Worm (Caenorhabditis elegans) whole organism, late embryonic: Measurements from ENCODE around the gene kin-36.

Source experiments
- C08G9.2 ChIP-seq: sonication (generic microtip); optimal IDR thresholded peaks from 2 replicates; lab custom pipeline; 2016; ENCODE audit warnings: mild to moderate bottlenecking, missing genetic modification characterization, moderate library complexity, missing compliant biosample characterization
- F13H6.1 ChIP-seq: sonication (generic microtip); optimal IDR thresholded peaks from 2 replicates; lab custom pipeline; 2016; ENCODE audit warnings: missing genetic modification characterization, missing compliant biosample characterization
- K09A11.1 ChIP-seq: sonication (generic microtip); optimal IDR thresholded peaks from 2 replicates; lab custom pipeline; 2017; ENCODE audit warnings: antibody characterized with exemption, mild to moderate bottlenecking, missing genetic modification characterization, missing compliant biosample characterization; ENCODE audit not compliant: insufficient read depth
- T23F11.4 ChIP-seq: fragments of 200-800 bp; sonication (Bioruptor generic); optimal IDR thresholded peaks from 2 replicates; lab custom pipeline; 2018; ENCODE audit warnings: mild to moderate bottlenecking, missing genetic modification characterization, missing compliant biosample characterization
- ahr-1 ChIP-seq: sonication (generic microtip); optimal IDR thresholded peaks from 2 replicates; lab custom pipeline; 2016; ENCODE audit warnings: missing genetic modification characterization, missing compliant biosample characterization
- ama-1 ChIP-seq: fragments of 150-350 bp; optimal IDR thresholded peaks from 2 replicates; lab custom pipeline; 2014
- ceh-14 ChIP-seq: sonication (generic microtip); optimal IDR thresholded peaks from 2 replicates; lab custom pipeline; 2016; ENCODE audit warnings: missing genotype, missing genetic modification characterization, missing compliant biosample characterization
- ceh-18 ChIP-seq: sonication (generic microtip); optimal IDR thresholded peaks from 2 replicates; lab custom pipeline; 2016; ENCODE audit warnings: missing genetic modification characterization, missing compliant biosample characterization
- ceh-19 ChIP-seq: fragments of 200-800 bp; sonication (Bioruptor generic); optimal IDR thresholded peaks from 2 replicates; lab custom pipeline; 2018; ENCODE audit warnings: mild to moderate bottlenecking, missing genetic modification characterization, missing compliant biosample characterization
- ceh-2 ChIP-seq: sonication (generic microtip); optimal IDR thresholded peaks from 2 replicates; lab custom pipeline; 2016; ENCODE audit warnings: missing genotype, missing genetic modification characterization, missing compliant biosample characterization
- ceh-22 ChIP-seq: sonication (generic microtip); optimal IDR thresholded peaks from 2 replicates; lab custom pipeline; 2017; ENCODE audit warnings: missing biosample characterization, missing genetic modification characterization
- ceh-30 ChIP-seq: fragments of 150-350 bp; optimal IDR thresholded peaks from 2 replicates; lab custom pipeline; 2014; ENCODE audit warnings: missing biosample characterization, missing genetic modification characterization
- ceh-34 ChIP-seq: sonication (generic microtip); optimal IDR thresholded peaks from 2 replicates; lab custom pipeline; 2016; ENCODE audit warnings: mild to moderate bottlenecking, missing genetic modification characterization, missing compliant biosample characterization
- ceh-45 ChIP-seq: fragments of 200-800 bp; sonication (Bioruptor generic); IDR thresholded peaks from 2 replicates; pipeline ENCODE4 v1.3.6; 2022; ENCODE audit warnings: missing genetic modification reagents, missing genetic modification characterization, missing compliant biosample characterization
- ceh-48 ChIP-seq: sonication (generic microtip); optimal IDR thresholded peaks from 2 replicates; lab custom pipeline; 2016; ENCODE audit warnings: missing genetic modification characterization, inconsistent platforms, missing compliant biosample characterization
- ceh-6 ChIP-seq: fragments of 200-800 bp; sonication (Bioruptor generic); optimal IDR thresholded peaks from 2 replicates; lab custom pipeline; 2018; ENCODE audit warnings: mild to moderate bottlenecking, missing genetic modification characterization, missing compliant biosample characterization
- che-1 ChIP-seq: sonication (generic microtip); optimal IDR thresholded peaks from 2 replicates; lab custom pipeline; 2016; ENCODE audit warnings: mild to moderate bottlenecking, missing genetic modification characterization, missing compliant biosample characterization
- dmd-4 ChIP-seq: sonication (generic microtip); optimal IDR thresholded peaks from 2 replicates; lab custom pipeline; 2016; ENCODE audit warnings: borderline replicate concordance, missing genetic modification characterization, missing compliant biosample characterization
- dve-1 ChIP-seq: sonication (generic microtip); optimal IDR thresholded peaks from 2 replicates; lab custom pipeline; 2017; ENCODE audit warnings: antibody characterized with exemption, mild to moderate bottlenecking, missing genetic modification characterization, missing compliant biosample characterization
- ets-4 ChIP-seq: sonication (generic microtip); optimal IDR thresholded peaks from 2 replicates; lab custom pipeline; 2016; ENCODE audit warnings: missing genetic modification characterization, missing compliant biosample characterization
- eyg-1 ChIP-seq: sonication (generic microtip); optimal IDR thresholded peaks from 2 replicates; lab custom pipeline; 2016; ENCODE audit warnings: missing genotype, missing genetic modification characterization, missing compliant biosample characterization
- fax-1 ChIP-seq: sonication (generic microtip); optimal IDR thresholded peaks from 2 replicates; lab custom pipeline; 2016; ENCODE audit warnings: missing genotype, missing genetic modification characterization, missing compliant biosample characterization
- fkh-10 ChIP-seq: fragments of 150-350 bp; optimal IDR thresholded peaks from 2 replicates; lab custom pipeline; 2014; ENCODE audit warnings: missing biosample characterization, missing genetic modification reagents, missing genetic modification characterization
- fkh-6 ChIP-seq: sonication (generic microtip); optimal IDR thresholded peaks from 2 replicates; lab custom pipeline; 2016; ENCODE audit warnings: missing genetic modification characterization, missing compliant biosample characterization
- gmeb-2 ChIP-seq: sonication (generic microtip); optimal IDR thresholded peaks from 2 replicates; lab custom pipeline; 2016; ENCODE audit warnings: missing genetic modification characterization, inconsistent platforms, missing compliant biosample characterization
- hlh-15 ChIP-seq: sonication (generic microtip); optimal IDR thresholded peaks from 2 replicates; lab custom pipeline; 2016; ENCODE audit warnings: missing genetic modification characterization, missing compliant biosample characterization
- hlh-30 ChIP-seq: sonication (generic microtip); optimal IDR thresholded peaks from 2 replicates; lab custom pipeline; 2017; ENCODE audit warnings: antibody characterized with exemption, missing genetic modification characterization, missing compliant biosample characterization; ENCODE audit not compliant: insufficient read depth
- hlh-6 ChIP-seq: sonication (generic microtip); optimal IDR thresholded peaks from 2 replicates; lab custom pipeline; 2016; ENCODE audit warnings: missing genotype, missing genetic modification characterization, missing compliant biosample characterization
- hlh-8 ChIP-seq: sonication (generic microtip); optimal IDR thresholded peaks from 2 replicates; lab custom pipeline; 2016; ENCODE audit warnings: missing genotype, missing genetic modification characterization, missing compliant biosample characterization
- lim-6 ChIP-seq: sonication (generic microtip); optimal IDR thresholded peaks from 2 replicates; lab custom pipeline; 2016; ENCODE audit warnings: missing genetic modification characterization, missing compliant biosample characterization
- mec-3 ChIP-seq: sonication (generic microtip); optimal IDR thresholded peaks from 2 replicates; lab custom pipeline; 2016; ENCODE audit warnings: borderline replicate concordance, missing genetic modification characterization, missing compliant biosample characterization
- nhr-11 ChIP-seq: fragments of 150-350 bp; optimal IDR thresholded peaks from 2 replicates; lab custom pipeline; 2014; ENCODE audit warnings: missing biosample characterization, missing genetic modification characterization
- odd-2 ChIP-seq: sonication (generic microtip); optimal IDR thresholded peaks from 2 replicates; lab custom pipeline; 2017; ENCODE audit warnings: antibody characterized with exemption, mild to moderate bottlenecking, missing genetic modification characterization, missing compliant biosample characterization
- pag-3 ChIP-seq: sonication (generic microtip); optimal IDR thresholded peaks from 2 replicates; lab custom pipeline; 2016; ENCODE audit warnings: missing compliant biosample characterization, missing genetic modification characterization, borderline replicate concordance
- pat-9 ChIP-seq: fragments of 200-800 bp; sonication (Bioruptor generic); optimal IDR thresholded peaks from 2 replicates; lab custom pipeline; 2018; ENCODE audit warnings: mild to moderate bottlenecking, missing genetic modification characterization, moderate library complexity, missing compliant biosample characterization
- pax-1 ChIP-seq: fragments of 150-350 bp; optimal IDR thresholded peaks from 2 replicates; lab custom pipeline; 2014; ENCODE audit warnings: missing biosample characterization, missing genetic modification characterization
- pha-2 ChIP-seq: sonication (generic microtip); optimal IDR thresholded peaks from 2 replicates; lab custom pipeline; 2017; ENCODE audit warnings: mild to moderate bottlenecking, missing genetic modification characterization, missing compliant biosample characterization
- pha-4 ChIP-seq: fragments of 150-350 bp; optimal IDR thresholded peaks from 2 replicates; lab custom pipeline; 2018; ENCODE audit warnings: missing biosample characterization, missing genetic modification reagents, missing genetic modification characterization
- pqm-1 ChIP-seq: sonication (generic microtip); optimal IDR thresholded peaks from 2 replicates; lab custom pipeline; 2016; ENCODE audit warnings: missing genetic modification characterization, missing compliant biosample characterization
- pros-1 ChIP-seq: fragments of 150-350 bp; optimal IDR thresholded peaks from 2 replicates; lab custom pipeline; 2014; ENCODE audit warnings: missing biosample characterization, missing genetic modification reagents, missing genetic modification characterization
- ref-2 ChIP-seq: sonication (generic microtip); optimal IDR thresholded peaks from 2 replicates; lab custom pipeline; 2016; ENCODE audit warnings: missing genetic modification characterization, missing compliant biosample characterization
- sdc-2 ChIP-seq: sonication (generic microtip); optimal IDR thresholded peaks from 2 replicates; lab custom pipeline; 2016; ENCODE audit warnings: missing genotype, missing genetic modification characterization, missing compliant biosample characterization
- sox-2 ChIP-seq: fragments of 200-800 bp; sonication (Bioruptor generic); IDR thresholded peaks from 2 replicates; pipeline ENCODE4 v1.3.6; 2022; ENCODE audit warnings: missing genetic modification reagents, missing genetic modification characterization, missing compliant biosample characterization
- sox-4 ChIP-seq: sonication (generic microtip); optimal IDR thresholded peaks from 2 replicates; lab custom pipeline; 2017; ENCODE audit warnings: mild to moderate bottlenecking, missing genetic modification characterization, inconsistent platforms, missing compliant biosample characterization
- syd-9 ChIP-seq: sonication (generic microtip); optimal IDR thresholded peaks from 2 replicates; lab custom pipeline; 2016; ENCODE audit warnings: mild to moderate bottlenecking, missing genetic modification characterization, moderate library complexity, missing compliant biosample characterization
- tbx-2 ChIP-seq: sonication (generic microtip); optimal IDR thresholded peaks from 2 replicates; lab custom pipeline; 2016; ENCODE audit warnings: missing genetic modification characterization, missing compliant biosample characterization
- tbx-7 ChIP-seq: sonication (generic microtip); optimal IDR thresholded peaks from 2 replicates; lab custom pipeline; 2016; ENCODE audit warnings: missing genotype, missing genetic modification characterization, missing compliant biosample characterization
- ttx-3 ChIP-seq: sonication (generic microtip); optimal IDR thresholded peaks from 2 replicates; lab custom pipeline; 2016; ENCODE audit warnings: missing genetic modification reagents, missing genetic modification characterization, missing compliant biosample characterization
- unc-3 ChIP-seq, 2 experiments: fragments of 200-800 bp in 1 of 2; sonication (Bioruptor generic) in 1 of 2; sonication (generic microtip) in 1 of 2; conservative IDR thresholded peaks in 1 of 2; optimal IDR thresholded peaks in 1 of 2; 2 replicates each; pipeline versions ENCODE4 v1.3.6 to Lab custom; 2016 to 2022; ENCODE audit warnings: missing compliant biosample characterization in 2 of 2, missing genetic modification characterization in 2 of 2, missing genetic modification reagents in 1 of 2
- unc-42 ChIP-seq: sonication (generic microtip); optimal IDR thresholded peaks from 2 replicates; lab custom pipeline; 2016; ENCODE audit warnings: missing genotype, missing genetic modification characterization, missing compliant biosample characterization
- unc-55 ChIP-seq: sonication (generic microtip); optimal IDR thresholded peaks from 2 replicates; lab custom pipeline; 2017; ENCODE audit warnings: missing biosample characterization, missing genetic modification reagents, missing genetic modification characterization
- unc-86 ChIP-seq: sonication (generic microtip); optimal IDR thresholded peaks from 2 replicates; lab custom pipeline; 2016; ENCODE audit warnings: missing genetic modification characterization, missing compliant biosample characterization
- zip-5 ChIP-seq: sonication (generic microtip); optimal IDR thresholded peaks from 2 replicates; lab custom pipeline; 2016; ENCODE audit warnings: missing genetic modification characterization, missing compliant biosample characterization
- ztf-16 ChIP-seq: sonication (generic microtip); optimal IDR thresholded peaks from 2 replicates; lab custom pipeline; 2017; ENCODE audit warnings: missing genetic modification characterization, missing compliant biosample characterization

Gene kin-36

ce11 chrIV:4712376-4712775 is 33.6 kb downstream of the kin-36 start, which contains the start of gene yars-2:
TSS of gene yars-2 (minus strand) at chrIV:4712624.
- no peak for TF ChIP-seq ahr-1 (tag; lab: Kevin White, UChicago)
- TF ChIP-seq unc-42 (tag; lab: Kevin White, UChicago): no peak
- peak; percentile 63 for TF ChIP-seq C08G9.2 (tag; lab: Kevin White, UChicago)
- TF ChIP-seq ceh-34: no peak
- no peak for TF ChIP-seq che-1
- no peak for TF ChIP-seq sox-2
- TF ChIP-seq hlh-6 (tag; lab: Kevin White, UChicago): no peak
- TF ChIP-seq dve-1 (tag; lab: Kevin White, UChicago): no peak
- peak; percentile 73 for TF ChIP-seq tbx-2 (tag; lab: Kevin White, UChicago)
- no peak for TF ChIP-seq pha-4 (tag; lab: Kevin White, UChicago)
- no peak for TF ChIP-seq pha-2 (tag; lab: Kevin White, UChicago)
- TF ChIP-seq hlh-30: no peak
- TF ChIP-seq syd-9 (tag; lab: Kevin White, UChicago): no peak
- TF ChIP-seq ceh-18 (tag; lab: Kevin White, UChicago): no peak
- TF ChIP-seq mec-3 (tag; lab: Kevin White, UChicago): no peak
- no peak for TF ChIP-seq ztf-16 (tag; lab: Kevin White, UChicago)
- peak; percentile 27 for TF ChIP-seq fax-1
- TF ChIP-seq sox-4 (tag; lab: Kevin White, UChicago): no peak
- no peak for TF ChIP-seq unc-55 (GFP tag; lab: Kevin White, UChicago)
- no peak for TF ChIP-seq ceh-6 (GFP tag; lab: Kevin White, UChicago)
- TF ChIP-seq ama-1 (lab: Kevin White, UChicago): no peak
- peak; percentile 33 for TF ChIP-seq ref-2 (tag; lab: Kevin White, UChicago)
- no peak for TF ChIP-seq gmeb-2 (tag; lab: Kevin White, UChicago)
- no peak for TF ChIP-seq ceh-19 (GFP tag; lab: Kevin White, UChicago)
- no peak for TF ChIP-seq odd-2 (tag; lab: Kevin White, UChicago)
- no peak for TF ChIP-seq dmd-4 (tag; lab: Kevin White, UChicago)
- no peak for TF ChIP-seq K09A11.1 (tag; lab: Kevin White, UChicago)
- no peak for TF ChIP-seq lim-6 (tag; lab: Kevin White, UChicago)
- no peak for TF ChIP-seq fkh-6 (tag; lab: Kevin White, UChicago)
- TF ChIP-seq hlh-15 (tag; lab: Kevin White, UChicago): no peak
- peak; percentile 26 for TF ChIP-seq zip-5 (tag; lab: Kevin White, UChicago)
- TF ChIP-seq ttx-3 (tag; lab: Kevin White, UChicago): no peak
- peak; percentile 83 for TF ChIP-seq ceh-2 (tag; lab: Kevin White, UChicago)
- no peak for TF ChIP-seq pag-3 (tag; lab: Kevin White, UChicago)
- TF ChIP-seq pros-1: no peak
- TF ChIP-seq tbx-7 (tag; lab: Kevin White, UChicago): peak; percentile 16
- TF ChIP-seq eyg-1 (tag; lab: Kevin White, UChicago): no peak
- TF ChIP-seq ceh-48 (tag; lab: Kevin White, UChicago): no peak
- no peak for TF ChIP-seq ceh-45 (GFP tag; lab: Robert Waterston, UW)
- no peak for TF ChIP-seq ceh-30 (tag; lab: Kevin White, UChicago)
- TF ChIP-seq pqm-1: no peak
- TF ChIP-seq unc-3 (GFP tag; conservative IDR thresholded peaks at IDR 0.05; lab: Robert Waterston, UW): no peak
- TF ChIP-seq unc-3 (tag; optimal IDR thresholded peaks at IDR 0.05; lab: Kevin White, UChicago): no peak
- TF ChIP-seq ets-4 (tag; lab: Kevin White, UChicago): peak; percentile 59
- no peak for TF ChIP-seq T23F11.4
- TF ChIP-seq F13H6.1: no peak
- no peak for TF ChIP-seq pat-9 (tag; lab: Kevin White, UChicago)
- TF ChIP-seq nhr-11: no peak
- TF ChIP-seq sdc-2 (tag; lab: Kevin White, UChicago): no peak
- no peak for TF ChIP-seq ceh-22
- no peak for TF ChIP-seq unc-86 (tag; lab: Kevin White, UChicago)
- TF ChIP-seq pax-1 (tag; lab: Kevin White, UChicago): no peak
- TF ChIP-seq fkh-10: no peak
- TF ChIP-seq ceh-14 (tag; lab: Kevin White, UChicago): no peak
- peak; percentile 13 for TF ChIP-seq hlh-8 (tag; lab: Kevin White, UChicago)
